Fruit fly (Drosophila melanogaster) whole organism, prepupa: ENCODE measurements around the gene glo.

Experiments used
- Blimp-1 ChIP-seq: fragments of 200-800 bp; sonication (Bioruptor generic); optimal IDR thresholded peaks from 3 replicates; lab custom pipeline; 2017; ENCODE audit warnings: missing biosample characterization, missing genetic modification characterization, mild to moderate bottlenecking, moderate library complexity, missing genetic modification reagents
- CG10669 ChIP-seq: fragments of 200-800 bp; sonication (Bioruptor generic); optimal IDR thresholded peaks from 3 replicates; lab custom pipeline; 2018; ENCODE audit warnings: missing biosample characterization, mild to moderate bottlenecking, missing genetic modification characterization, moderate library complexity
- CG11294 ChIP-seq: fragments of 200-800 bp; sonication (Bioruptor generic); IDR thresholded peaks from 2 replicates; pipeline ENCODE4 v1.3.6; 2022; ENCODE audit warnings: missing biosample characterization, missing genetic modification characterization
- CG11762 ChIP-seq: fragments of 200-800 bp; sonication (Bioruptor generic); optimal IDR thresholded peaks from 3 replicates; lab custom pipeline; 2016; ENCODE audit warnings: missing biosample characterization, missing genetic modification characterization; ENCODE audit not compliant: insufficient read depth
- CG11902 ChIP-seq: fragments of 200-800 bp; sonication (Bioruptor generic); optimal IDR thresholded peaks from 3 replicates; lab custom pipeline; 2016; ENCODE audit warnings: missing biosample characterization, missing genetic modification characterization
- CG1621 ChIP-seq: fragments of 200-800 bp; sonication (Bioruptor generic); optimal IDR thresholded peaks from 3 replicates; lab custom pipeline; 2018; ENCODE audit warnings: missing biosample characterization, mild to moderate bottlenecking, missing genetic modification characterization
- CG16779 ChIP-seq: fragments of 200-800 bp; sonication (Bioruptor generic); optimal IDR thresholded peaks from 3 replicates; lab custom pipeline; 2017; ENCODE audit warnings: missing biosample characterization, mild to moderate bottlenecking, missing genetic modification characterization
- CG3032 ChIP-seq: fragments of 200-800 bp; optimal IDR thresholded peaks from 2 replicates; lab custom pipeline; 2019; ENCODE audit warnings: missing biosample characterization, mild to moderate bottlenecking, missing genetic modification characterization, moderate library complexity
- CG6163 ChIP-seq: fragments of 200-800 bp; sonication (Bioruptor generic); IDR thresholded peaks from 3 replicates; pipeline ENCODE4 v1.3.6; 2022; ENCODE audit warnings: missing biosample characterization, missing genetic modification characterization
- CG6276 ChIP-seq: fragments of 200-800 bp; sonication (Bioruptor generic); optimal IDR thresholded peaks from 2 replicates; lab custom pipeline; 2017; ENCODE audit warnings: missing biosample characterization, mild to moderate bottlenecking, missing genetic modification characterization
- CG6808 ChIP-seq: fragments of 200-800 bp; sonication (Bioruptor generic); optimal IDR thresholded peaks from 3 replicates; lab custom pipeline; 2017; ENCODE audit warnings: missing biosample characterization, missing genetic modification characterization, mild to moderate bottlenecking, moderate library complexity, missing genetic modification reagents
- CG6854 ChIP-seq: fragments of 200-800 bp; sonication (Bioruptor generic); optimal IDR thresholded peaks from 2 replicates; lab custom pipeline; 2017; ENCODE audit warnings: missing biosample characterization, mild to moderate bottlenecking, missing genetic modification characterization
- CG7368 ChIP-seq: fragments of 200-800 bp; sonication (Bioruptor generic); optimal IDR thresholded peaks from 3 replicates; lab custom pipeline; 2016; ENCODE audit warnings: missing biosample characterization, missing genetic modification characterization
- CG8119 ChIP-seq: fragments of 200-800 bp; sonication (Bioruptor generic); IDR thresholded peaks from 3 replicates; pipeline ENCODE4 v1.3.6; 2022; ENCODE audit warnings: missing biosample characterization, missing genetic modification characterization
- CG8319 ChIP-seq: fragments of 200-800 bp; sonication (Bioruptor generic); optimal IDR thresholded peaks from 3 replicates; lab custom pipeline; 2016; ENCODE audit warnings: missing biosample characterization, missing genetic modification characterization
- CG8632 ChIP-seq: fragments of 200-800 bp; sonication (Bioruptor generic); optimal IDR thresholded peaks from 3 replicates; lab custom pipeline; 2016; ENCODE audit warnings: missing biosample characterization, missing genetic modification characterization
- CG9139 ChIP-seq: fragments of 200-800 bp; sonication (Bioruptor generic); optimal IDR thresholded peaks from 3 replicates; lab custom pipeline; 2017; ENCODE audit warnings: missing biosample characterization, mild to moderate bottlenecking, missing genetic modification characterization
- Eip75B ChIP-seq: fragments of 200-800 bp; sonication (Bioruptor generic); optimal IDR thresholded peaks from 3 replicates; lab custom pipeline; 2016; ENCODE audit warnings: missing biosample characterization, missing genetic modification characterization
- Eip93F ChIP-seq: fragments of 200-800 bp; sonication (Bioruptor generic); optimal IDR thresholded peaks from 2 replicates; lab custom pipeline; 2016; ENCODE audit warnings: missing biosample characterization, mild to moderate bottlenecking, missing genetic modification characterization
- Ets21C ChIP-seq: fragments of 200-800 bp; sonication (Bioruptor generic); optimal IDR thresholded peaks from 3 replicates; lab custom pipeline; 2016; ENCODE audit warnings: missing biosample characterization, missing genetic modification characterization
- Ets96B ChIP-seq: fragments of 200-800 bp; optimal IDR thresholded peaks from 2 replicates; lab custom pipeline; 2019; ENCODE audit warnings: missing biosample characterization, mild to moderate bottlenecking, missing genetic modification characterization, moderate library complexity
- Gug ChIP-seq: fragments of 200-800 bp; sonication (Bioruptor generic); IDR thresholded peaks from 2 replicates; pipeline ENCODE4 v1.3.6; 2022; ENCODE audit warnings: missing biosample characterization, missing genetic modification characterization
- Hr38 ChIP-seq: sonication (Bioruptor generic); optimal IDR thresholded peaks from 2 replicates; lab custom pipeline; 2016; ENCODE audit warnings: missing biosample characterization, missing genetic modification characterization
- Hr4 ChIP-seq: fragments of 200-800 bp; sonication (Bioruptor generic); optimal IDR thresholded peaks from 3 replicates; lab custom pipeline; 2016; ENCODE audit warnings: missing biosample characterization, missing genetic modification characterization
- Met ChIP-seq: fragments of 200-800 bp; sonication (Bioruptor generic); optimal IDR thresholded peaks from 3 replicates; lab custom pipeline; 2016; ENCODE audit warnings: missing biosample characterization, missing genetic modification characterization
- Smox ChIP-seq: fragments of 200-800 bp; sonication (Bioruptor generic); optimal IDR thresholded peaks from 3 replicates; lab custom pipeline; 2016; ENCODE audit warnings: missing biosample characterization, missing genetic modification characterization
- Sox14 ChIP-seq: fragments of 200-800 bp; sonication (Bioruptor generic); optimal IDR thresholded peaks from 3 replicates; lab custom pipeline; 2016; ENCODE audit warnings: missing biosample characterization, missing genetic modification characterization
- Sox15 ChIP-seq: fragments of 200-800 bp; sonication (Bioruptor generic); optimal IDR thresholded peaks from 3 replicates; lab custom pipeline; 2016; ENCODE audit warnings: missing biosample characterization, missing genetic modification characterization
- achi ChIP-seq: fragments of 200-800 bp; sonication (Bioruptor generic); optimal IDR thresholded peaks from 3 replicates; lab custom pipeline; 2016; ENCODE audit warnings: missing biosample characterization, missing genetic modification characterization
- acj6 ChIP-seq: fragments of 200-800 bp; sonication (Bioruptor generic); optimal IDR thresholded peaks from 3 replicates; lab custom pipeline; 2016; ENCODE audit warnings: missing biosample characterization, missing genetic modification characterization
- dac ChIP-seq: fragments of 200-800 bp; sonication (Bioruptor generic); optimal IDR thresholded peaks from 2 replicates; lab custom pipeline; 2017; ENCODE audit warnings: missing biosample characterization, mild to moderate bottlenecking, missing genetic modification characterization
- dsx ChIP-seq: fragments of 200-800 bp; optimal IDR thresholded peaks from 3 replicates; lab custom pipeline; 2019; ENCODE audit warnings: missing biosample characterization, mild to moderate bottlenecking, missing genetic modification characterization, moderate library complexity; ENCODE audit not compliant: poor library complexity, severe bottlenecking
- eg ChIP-seq: fragments of 200-800 bp; sonication (Bioruptor generic); IDR thresholded peaks from 3 replicates; pipeline ENCODE4 v1.3.6; 2022; ENCODE audit warnings: missing biosample characterization, missing genetic modification characterization
- esn ChIP-seq: fragments of 200-800 bp; sonication (Bioruptor generic); optimal IDR thresholded peaks from 2 replicates; lab custom pipeline; 2016; ENCODE audit warnings: missing biosample characterization, mild to moderate bottlenecking, missing genetic modification characterization, moderate library complexity
- fd59A ChIP-seq: fragments of 200-800 bp; sonication (Bioruptor generic); optimal IDR thresholded peaks from 2 replicates; lab custom pipeline; 2017; ENCODE audit warnings: missing biosample characterization, mild to moderate bottlenecking, missing genetic modification characterization, missing genetic modification reagents
- fkh ChIP-seq: fragments of 200-800 bp; sonication (Bioruptor generic); optimal IDR thresholded peaks from 3 replicates; lab custom pipeline; 2017; ENCODE audit warnings: missing biosample characterization, mild to moderate bottlenecking, missing genetic modification characterization, moderate library complexity
- lz ChIP-seq: fragments of 200-800 bp; sonication (Bioruptor generic); optimal IDR thresholded peaks from 3 replicates; lab custom pipeline; 2016; ENCODE audit warnings: missing biosample characterization, missing genetic modification characterization
- pdm3 ChIP-seq: fragments of 200-800 bp; sonication (Bioruptor generic); optimal IDR thresholded peaks from 3 replicates; lab custom pipeline; 2016; ENCODE audit warnings: missing biosample characterization, missing genetic modification characterization
- spab ChIP-seq: fragments of 200-800 bp; sonication (Bioruptor generic); optimal IDR thresholded peaks from 2 replicates; lab custom pipeline; 2017; ENCODE audit warnings: missing biosample characterization, mild to moderate bottlenecking, missing genetic modification characterization, missing genetic modification reagents
- ss ChIP-seq, 2 experiments: fragments of 200-800 bp; sonication (Bioruptor generic); optimal IDR thresholded peaks; 2 replicates in 1 of 2; 3 replicates in 1 of 2; lab custom pipeline; 2017 to 2018; ENCODE audit warnings: mild to moderate bottlenecking in 2 of 2, missing biosample characterization in 2 of 2, missing genetic modification characterization in 2 of 2, moderate library complexity in 1 of 2
- svp ChIP-seq: fragments of 200-800 bp; sonication (Bioruptor generic); peaks from one replicate; lab custom pipeline; 2016; ENCODE audit warnings: missing biosample characterization, missing genetic modification characterization
- topi ChIP-seq: fragments of 200-800 bp; sonication (Bioruptor generic); optimal IDR thresholded peaks from 3 replicates; lab custom pipeline; 2016; ENCODE audit warnings: missing biosample characterization, missing genetic modification characterization

Gene glo

dm6 chr3R:11850917-11851897, 32.0 kb upstream of the glo start (continued):
- TF ChIP-seq CG11762 (GFP tag; lab: Kevin White, UChicago) (peak; percentile 81), Eip75B (GFP tag; lab: Kevin White, UChicago) (peak; percentile 87), CG6808 (GFP tag; lab: Kevin White, UChicago) (peak; percentile 79), Hr4 (GFP tag; lab: Kevin White, UChicago) (peak; percentile 97), eg (peak; percentile 91), svp (peak; percentile 92), Gug (GFP tag; lab: Robert Waterston, UW) (peak; percentile 86), Ets96B (peak; percentile 83), ss (GFP tag; optimal IDR thresholded peaks at IDR 0.05; lab: Kevin White, UChicago) (peak; percentile 68 to 75), acj6 (GFP tag; lab: Kevin White, UChicago) (peak; percentile 87), CG3032 (tag; lab: Kevin White, UChicago) (peak; percentile 84), Smox (GFP tag; lab: Kevin White, UChicago) (peak; percentile 69), spab (GFP tag; lab: Kevin White, UChicago) (peak; percentile 77), topi (GFP tag; lab: Kevin White, UChicago) (peak; percentile 76), CG10669 (GFP tag; lab: Kevin White, UChicago) (peak; percentile 82), pdm3 (GFP tag; lab: Kevin White, UChicago) (peak; percentile 90), CG1621 (tag; lab: Kevin White, UChicago) (peak; percentile 76), lz (GFP tag; lab: Kevin White, UChicago) (peak; percentile 73), CG6163 (GFP tag; lab: Robert Waterston, UW) (peak; percentile 85), Sox15 (GFP tag; lab: Kevin White, UChicago) (peak; percentile 39), CG16779 (tag; lab: Kevin White, UChicago) (peak; percentile 87), Met (GFP tag; lab: Kevin White, UChicago) (peak; percentile 79), CG7368 (peak; percentile 75), Blimp-1 (GFP tag; lab: Kevin White, UChicago) (peak; percentile 0)

DNA sequence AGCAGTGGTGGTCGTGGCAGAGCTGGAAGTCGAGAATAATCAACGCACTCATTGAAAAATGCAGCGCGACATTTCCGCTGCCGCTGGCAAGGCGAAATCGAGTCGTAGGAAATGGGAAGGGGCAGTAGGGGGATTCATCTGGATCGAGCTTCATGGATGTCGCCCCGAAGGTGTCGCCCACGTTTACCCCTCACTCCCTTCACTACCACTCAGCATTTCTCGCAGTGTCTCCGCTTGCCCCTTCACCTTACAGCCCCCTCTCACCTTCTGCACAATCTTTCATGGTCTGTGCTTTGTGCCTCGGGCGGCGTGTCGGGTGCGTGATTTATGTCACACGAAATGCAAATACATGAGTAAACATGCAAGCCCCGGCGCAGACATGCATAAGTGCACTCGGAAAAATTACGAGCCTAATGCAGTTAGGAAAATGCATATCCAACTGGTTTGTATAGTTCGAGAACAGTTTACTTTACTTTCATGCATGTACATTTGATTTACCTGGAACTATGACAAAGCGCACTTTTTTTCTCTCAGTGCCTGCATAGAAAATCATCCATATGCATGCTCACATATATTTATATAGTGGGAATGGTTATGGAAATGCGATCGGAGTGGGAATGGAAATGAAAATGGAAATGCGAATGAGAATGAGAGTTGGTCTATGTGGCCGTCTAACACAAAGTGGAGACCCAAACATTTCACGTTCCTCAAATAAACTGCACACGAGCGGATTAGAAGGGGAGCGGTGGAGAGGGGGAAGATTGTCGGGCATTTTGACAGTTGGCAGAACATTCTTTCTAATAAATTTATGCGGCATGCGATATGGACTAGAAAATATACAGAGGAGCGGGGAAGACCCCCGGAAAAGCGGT, 30.4 kb upstream of the glo start:
- TF ChIP-seq Sox14, result peak; percentile 89
- peak; percentile 68 for TF ChIP-seq CG11902 (GFP tag; lab: Kevin White, UChicago)
- TF ChIP-seq CG6854 (GFP tag; lab: Kevin White, UChicago), result peak; percentile 15
- TF ChIP-seq achi (GFP tag; lab: Kevin White, UChicago), result peak; percentile 86
- peak; percentile 77 for TF ChIP-seq esn (GFP tag; lab: Kevin White, UChicago)
- peak; percentile 60 for TF ChIP-seq Ets21C (GFP tag; lab: Kevin White, UChicago)
- TF ChIP-seq fd59A (GFP tag; lab: Kevin White, UChicago), result peak; percentile 71
- TF ChIP-seq CG6808 (GFP tag; lab: Kevin White, UChicago), result peak; percentile 69
- peak; percentile 81 for TF ChIP-seq CG3032 (tag; lab: Kevin White, UChicago)
- peak; percentile 80 for TF ChIP-seq fkh (GFP tag; lab: Kevin White, UChicago)
- TF ChIP-seq CG6163 (GFP tag; lab: Robert Waterston, UW), result peak; percentile 96
- TF ChIP-seq CG9139 (GFP tag; lab: Kevin White, UChicago), result peak; percentile 67
- TF ChIP-seq Hr38 (GFP tag; lab: Kevin White, UChicago), result peak; percentile 68
- TF ChIP-seq pdm3 (GFP tag; lab: Kevin White, UChicago), result peak; percentile 88
- TF ChIP-seq acj6 (GFP tag; lab: Kevin White, UChicago), result peak; percentile 87
- TF ChIP-seq svp, result peak; percentile 90
- TF ChIP-seq topi (GFP tag; lab: Kevin White, UChicago), result peak; percentile 76
- TF ChIP-seq Gug (GFP tag; lab: Robert Waterston, UW), result peak; percentile 87
- TF ChIP-seq eg, result peak; percentile 93
- TF ChIP-seq CG1621 (tag; lab: Kevin White, UChicago), result peak; percentile 84
- peak; percentile 81 for TF ChIP-seq CG6276 (GFP tag; lab: Kevin White, UChicago)
- TF ChIP-seq CG8119, result peak; percentile 90
- peak; percentile 85 for TF ChIP-seq CG11294 (GFP tag; lab: Robert Waterston, UW)
- no peak for TF ChIP-seq Eip93F (GFP tag; lab: Kevin White, UChicago)
- TF ChIP-seq CG8632, result peak; percentile 69
- peak; percentile 72 for TF ChIP-seq CG16779 (tag; lab: Kevin White, UChicago)
- TF ChIP-seq CG10669 (GFP tag; lab: Kevin White, UChicago), result peak; percentile 85
- TF ChIP-seq Blimp-1 (GFP tag; lab: Kevin White, UChicago), result no peak
- peak; percentile 81 for TF ChIP-seq dsx (GFP tag; lab: Kevin White, UChicago)
- peak; percentile 75 for TF ChIP-seq Sox15 (GFP tag; lab: Kevin White, UChicago)
- TF ChIP-seq dac (GFP tag; lab: Kevin White, UChicago), result peak; percentile 79
- peak; percentile 65 for TF ChIP-seq CG8319
- peak; percentile 95 for TF ChIP-seq Hr4 (GFP tag; lab: Kevin White, UChicago)
